Fruit fly (Drosophila melanogaster) Kc167 (cell line): ENCODE results near the gene CG10863.

Experiments used
- Myc ChIP-seq: fragments of >200 bp; optimal IDR thresholded peaks from 2 replicates; lab custom pipeline; 2017; ENCODE audit warnings: missing external identifiers
- Sin3A ChIP-seq: fragments of >200 bp; optimal IDR thresholded peaks from 2 replicates; lab custom pipeline; 2018; ENCODE audit warnings: missing external identifiers
- h ChIP-seq: fragments of >200 bp; optimal IDR thresholded peaks from 3 replicates; lab custom pipeline; 2018; ENCODE audit warnings: missing external identifiers
- insv ChIP-seq: fragments of >200 bp; optimal IDR thresholded peaks from 3 replicates; lab custom pipeline; 2018; ENCODE audit warnings: missing external identifiers
- psq ChIP-seq: fragments of >200 bp; optimal IDR thresholded peaks from 2 replicates; lab custom pipeline; 2017; ENCODE audit warnings: missing external identifiers
- ttk ChIP-seq: sonication (Bioruptor generic); optimal IDR thresholded peaks from 2 replicates; lab custom pipeline; 2017; ENCODE audit warnings: missing external identifiers

dm6 chr3L:3898978-3899377 lies 43.3 kb downstream of the CG10863 start, which contains the start of gene Ccz1:
- TF ChIP-seq psq (lab: Kevin White, UChicago) (no peak), insv (no peak), Myc (lab: Kevin White, UChicago) (no peak), Sin3A (lab: Kevin White, UChicago) (no peak), ttk (lab: Kevin White, UChicago) (no peak), h (no peak)
